Worm (Caenorhabditis elegans) whole organism, mixed stage, embryonic: ENCODE measurements around the gene srbc-84.

ENCODE experiments used
- blmp-1 ChIP-seq: fragments of 150-350 bp; optimal IDR thresholded peaks from 2 replicates; lab custom pipeline; 2014; ENCODE audit warnings: missing biosample characterization, missing genetic modification characterization
- ces-1 ChIP-seq: fragments of 150-350 bp; optimal IDR thresholded peaks from 2 replicates; lab custom pipeline; 2014; ENCODE audit warnings: missing biosample characterization, missing genetic modification reagents, missing genetic modification characterization
- lin-13 ChIP-seq: fragments of 150-350 bp; optimal IDR thresholded peaks from 2 replicates; lab custom pipeline; 2014; ENCODE audit warnings: missing biosample characterization, missing genetic modification characterization
- nhr-12 ChIP-seq: fragments of 150-350 bp; optimal IDR thresholded peaks from 2 replicates; lab custom pipeline; 2014; ENCODE audit warnings: missing biosample characterization, missing genetic modification characterization
- nhr-2 ChIP-seq: fragments of 150-350 bp; optimal IDR thresholded peaks from 2 replicates; lab custom pipeline; 2014; ENCODE audit warnings: missing biosample characterization, missing genetic modification characterization
- nhr-28 ChIP-seq: fragments of 150-350 bp; optimal IDR thresholded peaks from 2 replicates; lab custom pipeline; 2014; ENCODE audit warnings: missing biosample characterization, missing genetic modification characterization
- nhr-76 ChIP-seq: sonication (generic microtip); optimal IDR thresholded peaks from 2 replicates; lab custom pipeline; 2017; ENCODE audit warnings: missing biosample characterization, missing genetic modification characterization
- pha-4 ChIP-seq: fragments of 150-350 bp; optimal IDR thresholded peaks from 2 replicates; lab custom pipeline; 2018; ENCODE audit warnings: missing biosample characterization, missing genetic modification reagents, missing genetic modification characterization

ce11 chrV:16315004-16315403 is 16.2 kb downstream of the srbc-84 start, which contains the start of gene str-214:
- no peak for TF ChIP-seq pha-4
- TF ChIP-seq blmp-1, result no peak
- TF ChIP-seq lin-13 (tag; lab: Kevin White, UChicago), result no peak
- no peak for TF ChIP-seq nhr-12 (tag; lab: Kevin White, UChicago)
- no peak for TF ChIP-seq nhr-76
- TF ChIP-seq nhr-2 (tag; lab: Kevin White, UChicago), result no peak
- TF ChIP-seq ces-1 (GFP tag; lab: Kevin White, UChicago), result no peak
- no peak for TF ChIP-seq nhr-28 (tag; lab: Kevin White, UChicago)
